Worm (Caenorhabditis elegans) whole organism, mixed stage, embryonic: ENCODE data around the gene knl-1.
A peak's percentile ranks its signal among the peaks of the same experiment; 100 is the strongest.

Experiments
- M03D4.4 ChIP-seq: sonication (generic microtip); optimal IDR thresholded peaks from 2 replicates; lab custom pipeline; 2017; ENCODE audit warnings: mild to moderate bottlenecking, missing genetic modification characterization, missing compliant biosample characterization
- bed-3 ChIP-seq: fragments of 200-800 bp; sonication (Bioruptor generic); optimal IDR thresholded peaks from 3 replicates; lab custom pipeline; 2018; ENCODE audit warnings: mild to moderate bottlenecking, missing genetic modification characterization, moderate library complexity, missing compliant biosample characterization
- blmp-1 ChIP-seq: fragments of 150-350 bp; optimal IDR thresholded peaks from 2 replicates; lab custom pipeline; 2014; ENCODE audit warnings: missing biosample characterization, missing genetic modification characterization
- ceh-39 ChIP-seq: fragments of 150-350 bp; optimal IDR thresholded peaks from 2 replicates; lab custom pipeline; 2014; ENCODE audit warnings: missing biosample characterization, missing genetic modification characterization
- ceh-43 ChIP-seq: fragments of 200-800 bp; sonication (Bioruptor generic); optimal IDR thresholded peaks from 2 replicates; lab custom pipeline; 2018; ENCODE audit warnings: mild to moderate bottlenecking, missing genetic modification characterization, moderate library complexity, missing compliant biosample characterization
- ceh-83 ChIP-seq: fragments of 200-800 bp; sonication (Bioruptor generic); optimal IDR thresholded peaks from 2 replicates; lab custom pipeline; 2018; ENCODE audit warnings: mild to moderate bottlenecking, missing genetic modification characterization, missing compliant biosample characterization
- ces-1 ChIP-seq: fragments of 150-350 bp; optimal IDR thresholded peaks from 2 replicates; lab custom pipeline; 2014; ENCODE audit warnings: missing biosample characterization, missing genetic modification reagents, missing genetic modification characterization
- cnd-1 ChIP-seq: fragments of 200-800 bp; sonication (Bioruptor generic); optimal IDR thresholded peaks from 2 replicates; lab custom pipeline; 2018; ENCODE audit warnings: mild to moderate bottlenecking, missing genetic modification characterization, missing compliant biosample characterization
- drap-1 ChIP-seq: fragments of 200-800 bp; sonication (Bioruptor generic); optimal IDR thresholded peaks from 3 replicates; lab custom pipeline; 2018; ENCODE audit warnings: mild to moderate bottlenecking, missing genetic modification characterization, missing compliant biosample characterization
- elt-1 ChIP-seq: sonication (generic microtip); optimal IDR thresholded peaks from 2 replicates; lab custom pipeline; 2017; ENCODE audit warnings: missing genetic modification characterization, mild to moderate bottlenecking, missing compliant biosample characterization, antibody characterized with exemption, moderate library complexity, borderline replicate concordance; ENCODE audit not compliant: insufficient read depth
- elt-3 ChIP-seq: fragments of 150-350 bp; optimal IDR thresholded peaks from 2 replicates; lab custom pipeline; 2014; ENCODE audit warnings: missing biosample characterization, missing genetic modification characterization
- flh-1 ChIP-seq: fragments of 200-800 bp; sonication (Bioruptor generic); optimal IDR thresholded peaks from 2 replicates; lab custom pipeline; 2018; ENCODE audit warnings: mild to moderate bottlenecking, missing genetic modification characterization, moderate library complexity, missing compliant biosample characterization
- ham-2 ChIP-seq: fragments of 200-800 bp; sonication (Bioruptor generic); optimal IDR thresholded peaks from 2 replicates; lab custom pipeline; 2018; ENCODE audit warnings: mild to moderate bottlenecking, missing genetic modification characterization, missing compliant biosample characterization
- hlh-1 ChIP-seq: fragments of 150-350 bp; optimal IDR thresholded peaks from 2 replicates; lab custom pipeline; 2014; ENCODE audit warnings: missing biosample characterization, missing genetic modification reagents, missing genetic modification characterization
- lin-13 ChIP-seq: fragments of 150-350 bp; optimal IDR thresholded peaks from 2 replicates; lab custom pipeline; 2014; ENCODE audit warnings: missing biosample characterization, missing genetic modification characterization
- lin-32 ChIP-seq: fragments of 200-800 bp; sonication (Bioruptor generic); optimal IDR thresholded peaks from 2 replicates; lab custom pipeline; 2018; ENCODE audit warnings: mild to moderate bottlenecking, missing genetic modification characterization, missing compliant biosample characterization
- lsy-2 ChIP-seq: fragments of 150-350 bp; optimal IDR thresholded peaks from 2 replicates; lab custom pipeline; 2014; ENCODE audit warnings: missing biosample characterization, missing genetic modification characterization
- mab-5 ChIP-seq: fragments of 150-350 bp; optimal IDR thresholded peaks from 2 replicates; lab custom pipeline; 2014; ENCODE audit warnings: missing biosample characterization, missing genetic modification characterization
- mep-1 ChIP-seq: fragments of 150-350 bp; optimal IDR thresholded peaks from 2 replicates; lab custom pipeline; 2017; ENCODE audit warnings: missing biosample characterization, missing genetic modification reagents, missing genetic modification characterization, inconsistent platforms
- mls-2 ChIP-seq: sonication (generic microtip); optimal IDR thresholded peaks from 2 replicates; lab custom pipeline; 2016; ENCODE audit warnings: mild to moderate bottlenecking, missing genetic modification characterization, moderate library complexity, missing compliant biosample characterization
- nhr-12 ChIP-seq: fragments of 150-350 bp; optimal IDR thresholded peaks from 2 replicates; lab custom pipeline; 2014; ENCODE audit warnings: missing biosample characterization, missing genetic modification characterization
- nhr-2 ChIP-seq: fragments of 150-350 bp; optimal IDR thresholded peaks from 2 replicates; lab custom pipeline; 2014; ENCODE audit warnings: missing biosample characterization, missing genetic modification characterization
- nhr-237 ChIP-seq: fragments of 150-350 bp; optimal IDR thresholded peaks from 2 replicates; lab custom pipeline; 2014; ENCODE audit warnings: missing biosample characterization, missing genetic modification characterization
- nhr-28 ChIP-seq: fragments of 150-350 bp; optimal IDR thresholded peaks from 2 replicates; lab custom pipeline; 2014; ENCODE audit warnings: missing biosample characterization, missing genetic modification characterization
- nhr-76 ChIP-seq: sonication (generic microtip); optimal IDR thresholded peaks from 2 replicates; lab custom pipeline; 2017; ENCODE audit warnings: missing biosample characterization, missing genetic modification characterization
- pha-4 ChIP-seq: fragments of 150-350 bp; optimal IDR thresholded peaks from 2 replicates; lab custom pipeline; 2018; ENCODE audit warnings: missing biosample characterization, missing genetic modification reagents, missing genetic modification characterization
- sem-2 ChIP-seq: fragments of 200-800 bp; sonication (Bioruptor generic); optimal IDR thresholded peaks from 2 replicates; lab custom pipeline; 2018; ENCODE audit warnings: mild to moderate bottlenecking, missing genetic modification characterization, missing compliant biosample characterization
- snpc-4 ChIP-seq: fragments of 150-350 bp; optimal IDR thresholded peaks from 2 replicates; lab custom pipeline; 2014; ENCODE audit warnings: missing biosample characterization, missing genetic modification characterization
- sptf-1 ChIP-seq: sonication (generic microtip); optimal IDR thresholded peaks from 2 replicates; lab custom pipeline; 2017; ENCODE audit warnings: mild to moderate bottlenecking, missing genetic modification characterization, moderate library complexity, missing compliant biosample characterization
- tbx-8 ChIP-seq: fragments of 200-800 bp; sonication (Bioruptor generic); optimal IDR thresholded peaks from 2 replicates; lab custom pipeline; 2018; ENCODE audit warnings: mild to moderate bottlenecking, missing genetic modification characterization, moderate library complexity, missing compliant biosample characterization
- unc-120 ChIP-seq: sonication (generic microtip); optimal IDR thresholded peaks from 2 replicates; lab custom pipeline; 2017; ENCODE audit warnings: missing genetic modification characterization, missing compliant biosample characterization; ENCODE audit not compliant: poor library complexity, severe bottlenecking
- unc-39 ChIP-seq: fragments of 150-350 bp; optimal IDR thresholded peaks from 2 replicates; lab custom pipeline; 2014; ENCODE audit warnings: missing biosample characterization, missing genetic modification characterization
- unc-62 ChIP-seq: fragments of 150-350 bp; optimal IDR thresholded peaks from 2 replicates; lab custom pipeline; 2014; ENCODE audit warnings: missing biosample characterization, missing genetic modification reagents, missing genetic modification characterization
- zip-8 ChIP-seq: fragments of 150-350 bp; optimal IDR thresholded peaks from 2 replicates; lab custom pipeline; 2014; ENCODE audit warnings: missing biosample characterization, missing genetic modification characterization
- ztf-11 ChIP-seq: fragments of 150-350 bp; optimal IDR thresholded peaks from 2 replicates; lab custom pipeline; 2014; ENCODE audit warnings: missing biosample characterization, missing genetic modification characterization

The knl-1 gene

ce11 chrIII:8250007-8250683 lies at the start of gene knl-1:
knl-1 (plus strand) TSS chrIII:8250632.
- no peak for TF ChIP-seq M03D4.4 (tag; lab: Kevin White, UChicago)
- TF ChIP-seq elt-3: no peak
- no peak for TF ChIP-seq elt-1 (tag; lab: Kevin White, UChicago)
- no peak for TF ChIP-seq flh-1 (GFP tag; lab: Kevin White, UChicago)
- no peak for TF ChIP-seq ham-2
- TF ChIP-seq lin-13 (tag; lab: Kevin White, UChicago): peak; percentile 83
- TF ChIP-seq ceh-43 (GFP tag; lab: Kevin White, UChicago): no peak
- TF ChIP-seq ces-1: peak; percentile 42
- no peak for TF ChIP-seq unc-62 (GFP tag; lab: Kevin White, UChicago)
- TF ChIP-seq mab-5 (tag; lab: Kevin White, UChicago): no peak
- no peak for TF ChIP-seq nhr-12 (tag; lab: Kevin White, UChicago)
- TF ChIP-seq blmp-1 (tag; lab: Kevin White, UChicago): no peak
- no peak for TF ChIP-seq ceh-39 (tag; lab: Kevin White, UChicago)
- TF ChIP-seq drap-1 (GFP tag; lab: Kevin White, UChicago): peak; percentile 30
- TF ChIP-seq lin-32: no peak
- TF ChIP-seq nhr-76: no peak
- TF ChIP-seq lsy-2 (tag; lab: Kevin White, UChicago): peak; percentile 80
- peak; percentile 12 for TF ChIP-seq hlh-1 (tag; lab: Kevin White, UChicago)
- TF ChIP-seq nhr-237 (tag; lab: Kevin White, UChicago): peak; percentile 58
- no peak for TF ChIP-seq snpc-4 (tag; lab: Kevin White, UChicago)
- peak; percentile 18 for TF ChIP-seq sem-2 (GFP tag; lab: Kevin White, UChicago)
- TF ChIP-seq ztf-11: no peak
- TF ChIP-seq nhr-2 (tag; lab: Kevin White, UChicago): no peak
- peak; percentile 59 for TF ChIP-seq cnd-1 (tag; lab: Kevin White, UChicago)
- no peak for TF ChIP-seq sptf-1 (tag; lab: Kevin White, UChicago)
- TF ChIP-seq ceh-83 (GFP tag; lab: Kevin White, UChicago): no peak
- no peak for TF ChIP-seq mls-2 (tag; lab: Kevin White, UChicago)
- no peak for TF ChIP-seq unc-39 (tag; lab: Kevin White, UChicago)
- peak; percentile 32 for TF ChIP-seq pha-4 (tag; lab: Kevin White, UChicago)
- no peak for TF ChIP-seq nhr-28 (tag; lab: Kevin White, UChicago)
- TF ChIP-seq bed-3 (GFP tag; lab: Kevin White, UChicago): peak; percentile 19
- TF ChIP-seq zip-8 (tag; lab: Kevin White, UChicago): no peak
- no peak for TF ChIP-seq unc-120 (tag; lab: Kevin White, UChicago)
- TF ChIP-seq mep-1 (tag; lab: Kevin White, UChicago): peak; percentile 68
- TF ChIP-seq tbx-8 (GFP tag; lab: Kevin White, UChicago): no peak

- TF ChIP-seq zip-8 (tag; lab: Kevin White, UChicago) (no peak), cnd-1 (tag; lab: Kevin White, UChicago) (no peak), tbx-8 (GFP tag; lab: Kevin White, UChicago) (no peak), drap-1 (GFP tag; lab: Kevin White, UChicago) (no peak), nhr-2 (tag; lab: Kevin White, UChicago) (no peak), mab-5 (tag; lab: Kevin White, UChicago) (no peak), nhr-28 (tag; lab: Kevin White, UChicago) (no peak), pha-4 (tag; lab: Kevin White, UChicago) (no peak), ceh-83 (GFP tag; lab: Kevin White, UChicago) (no peak), unc-39 (tag; lab: Kevin White, UChicago) (no peak), hlh-1 (tag; lab: Kevin White, UChicago) (no peak), flh-1 (GFP tag; lab: Kevin White, UChicago) (no peak), ces-1 (no peak), blmp-1 (tag; lab: Kevin White, UChicago) (no peak), ceh-39 (tag; lab: Kevin White, UChicago) (no peak), mls-2 (tag; lab: Kevin White, UChicago) (no peak), ztf-11 (no peak), lsy-2 (tag; lab: Kevin White, UChicago) (no peak), lin-13 (tag; lab: Kevin White, UChicago) (no peak)
These were observed 49.3 kb upstream of the knl-1 start, which contains the start of gene unc-36 for ce11 chrIII:8201117-8201516. unc-36 (minus strand) TSS chrIII:8201217.
